Worm (Caenorhabditis elegans) whole organism, L2 larva: Measurements from ENCODE around the gene str-228.

Experiments
- skn-1 ChIP-seq: sonication (generic microtip); optimal IDR thresholded peaks from 2 replicates; lab custom pipeline; 2017; ENCODE audit warnings: missing biosample characterization, missing genetic modification characterization
- sma-9 ChIP-seq, 2 experiments: fragments of 150-350 bp in 1 of 2; sonication (generic microtip) in 1 of 2; optimal IDR thresholded peaks; 2 replicates each; lab custom pipeline; 2014 to 2016; ENCODE audit warnings: missing genetic modification characterization in 2 of 2, mild to moderate bottlenecking in 1 of 2, missing biosample characterization in 1 of 2, missing compliant biosample characterization in 1 of 2, missing genetic modification reagents in 1 of 2, moderate library complexity in 1 of 2
- unc-39 ChIP-seq: fragments of 150-350 bp; optimal IDR thresholded peaks from 2 replicates; lab custom pipeline; 2014; ENCODE audit warnings: missing biosample characterization, missing genetic modification characterization
- unc-62 ChIP-seq: fragments of 150-350 bp; optimal IDR thresholded peaks from 2 replicates; lab custom pipeline; 2014; ENCODE audit warnings: missing biosample characterization, missing genetic modification reagents, missing genetic modification characterization

- TF ChIP-seq skn-1 (tag; lab: Kevin White, UChicago) (no peak), unc-62 (GFP tag; lab: Kevin White, UChicago) (no peak), sma-9 (GFP tag; optimal IDR thresholded peaks at IDR 0.05; lab: Kevin White, UChicago) (no peak), sma-9 (tag; optimal IDR thresholded peaks at IDR 0.05; lab: Kevin White, UChicago) (no peak), unc-39 (tag; lab: Kevin White, UChicago) (no peak)
Measured at ce11 chrV:3549553-3549952, 39.6 kb downstream of the str-228 start, which contains the start of gene sri-21.
